Fruit fly (Drosophila melanogaster) whole organism, embryonic: ENCODE results near the gene Dscam2.

Source experiments
- CG10431 ChIP-seq: fragments of 200-800 bp; sonication (Bioruptor generic); optimal IDR thresholded peaks from 3 replicates; lab custom pipeline; 2018; ENCODE audit warnings: missing biosample characterization, mild to moderate bottlenecking, missing genetic modification characterization
- CG11247 ChIP-seq: fragments of 200-800 bp; sonication (Bioruptor generic); IDR thresholded peaks from 2 replicates; pipeline ENCODE4 v1.3.6; 2022; ENCODE audit warnings: missing biosample characterization, missing genetic modification characterization
- CG34224 ChIP-seq: fragments of 200-800 bp; sonication (Bioruptor generic); IDR thresholded peaks from 3 replicates; pipeline ENCODE4 v1.3.6; 2022; ENCODE audit warnings: missing biosample characterization, missing genetic modification characterization; ENCODE audit not compliant: partially characterized antibody
- CG9817 ChIP-seq: fragments of 200-800 bp; sonication (Bioruptor generic); optimal IDR thresholded peaks from 2 replicates; lab custom pipeline; 2018; ENCODE audit warnings: missing biosample characterization, mild to moderate bottlenecking, missing genetic modification characterization, moderate library complexity
- CrebB ChIP-seq: fragments of 200-800 bp; sonication (Bioruptor generic); optimal IDR thresholded peaks from 3 replicates; lab custom pipeline; 2018; ENCODE audit warnings: missing biosample characterization, mild to moderate bottlenecking, missing genetic modification characterization
- Nf-YB ChIP-seq: fragments of 200-800 bp; sonication (Bioruptor generic); optimal IDR thresholded peaks from 3 replicates; lab custom pipeline; 2019; ENCODE audit warnings: missing biosample characterization, mild to moderate bottlenecking, missing genetic modification characterization, moderate library complexity
- eve ChIP-seq, 2 experiments: fragments of >200 bp; optimal IDR thresholded peaks; 2 replicates each; lab custom pipeline; 2017; ENCODE audit warnings: missing biosample characterization in 2 of 2, missing genetic modification characterization in 2 of 2
- fd102C ChIP-seq: fragments of 200-800 bp; sonication (Bioruptor generic); optimal IDR thresholded peaks from 2 replicates; lab custom pipeline; 2018; ENCODE audit warnings: missing biosample characterization, mild to moderate bottlenecking, missing genetic modification characterization, moderate library complexity

DNA sequence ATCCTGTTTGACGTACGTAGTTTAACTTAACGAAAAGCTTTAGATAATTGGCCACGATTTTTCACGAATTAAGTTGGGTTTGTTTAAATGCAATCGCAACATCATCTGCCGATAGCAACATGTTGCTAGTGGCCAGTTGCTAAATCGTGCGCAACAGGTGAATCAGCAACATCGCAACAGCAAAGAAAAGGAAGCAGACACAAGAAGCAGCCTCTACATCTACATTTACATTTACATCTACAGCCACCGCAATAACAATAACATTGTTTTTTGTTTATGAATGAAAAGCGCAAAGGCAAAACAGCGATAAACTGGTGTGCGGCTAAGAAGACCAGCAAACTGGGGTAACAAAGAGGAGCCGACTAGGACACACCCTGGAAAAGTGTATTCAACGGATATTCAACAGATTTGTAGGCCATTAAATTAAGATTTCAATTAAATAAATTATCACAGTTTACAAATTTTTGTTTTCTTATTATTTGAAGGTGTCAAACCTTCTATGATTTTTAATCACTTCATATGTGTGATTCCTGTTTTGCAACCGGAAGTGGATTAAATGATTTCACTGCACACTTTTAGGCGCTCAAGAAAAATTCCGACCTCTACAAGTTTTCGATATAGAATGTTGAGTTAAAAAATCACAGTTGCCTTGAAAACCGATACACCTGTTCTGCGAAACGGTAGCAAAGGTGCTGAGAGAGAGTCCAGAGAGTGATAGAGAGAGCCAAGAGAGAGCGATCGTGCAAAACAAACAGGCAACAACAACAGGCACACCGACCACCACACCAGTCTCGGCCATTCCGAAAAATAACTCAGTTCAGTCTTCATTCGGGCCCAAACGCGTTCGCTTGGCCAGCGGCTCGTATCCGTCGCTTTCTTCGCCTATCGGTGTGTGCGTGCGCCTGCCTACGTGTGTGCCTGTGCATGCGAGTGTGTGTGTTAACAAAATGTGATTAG is 55.8 kb downstream of the Dscam2 start, which contains the start of gene melt:
- TF ChIP-seq eve (GFP tag; optimal IDR thresholded peaks at IDR 0.05; lab: Kevin White, UChicago) (no peak), Nf-YB (GFP tag; lab: Kevin White, UChicago) (peak; percentile 78), CG9817 (peak; percentile 74), fd102C (peak; percentile 45), CrebB (tag; lab: Kevin White, UChicago) (peak; percentile 1), CG10431 (GFP tag; lab: Kevin White, UChicago) (peak; percentile 20), CG34224 (peak; percentile 9; the same call in 1 of the 3 replicates), CG11247 (GFP tag; lab: Robert Waterston, UW) (peak; percentile 51; the same call in 1 of the 2 replicates)
